Fruit fly (Drosophila melanogaster): ENCODE results near the gene CG8838.

Gene CG8838

DNA sequence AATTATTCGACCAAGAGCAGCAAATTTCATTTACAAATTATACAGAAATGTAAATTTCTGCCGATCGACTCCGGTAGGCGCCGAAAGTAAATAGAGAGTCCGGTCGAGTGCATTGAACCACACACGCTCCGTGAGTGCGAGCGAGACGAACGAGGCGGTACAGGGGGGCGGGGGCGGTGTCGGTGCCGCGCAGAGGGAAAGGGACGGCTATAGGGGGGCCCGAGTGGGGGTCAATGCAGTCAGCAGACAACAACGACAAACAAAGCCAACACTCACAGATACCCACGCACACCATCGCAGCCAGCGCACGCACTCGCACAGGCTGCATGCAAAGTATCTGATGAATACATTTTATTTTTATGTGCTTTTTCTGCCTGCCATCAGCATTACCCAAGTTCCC is 18.0 kb upstream of the CG8838 start:
- TF ChIP-seq Rel (GFP tag; optimal IDR thresholded peaks at IDR 0.05) (no peak), Rel (tag; optimal IDR thresholded peaks at IDR 0.05) (peak; percentile 83), Dfd (GFP tag; optimal IDR thresholded peaks at IDR 0.05) (peak; percentile 53), dl (GFP tag; optimal IDR thresholded peaks at IDR 0.05; ENCODE audit: insufficient read depth in 1 of 2, partially characterized antibody in 2 of 2) (no peak), CrebA (GFP tag; optimal IDR thresholded peaks at IDR 0.05; ENCODE audit: borderline replicate concordance) (no peak), rgr (GFP tag; optimal IDR thresholded peaks at IDR 0.05) (peak; percentile 3), HLH106 (tag; optimal IDR thresholded peaks at IDR 0.05) (peak; percentile 3), Sp1 (GFP tag; optimal IDR thresholded peaks at IDR 0.05) (peak; percentile 9), psq (GFP tag; optimal IDR thresholded peaks at IDR 0.05) (peak; percentile 4)

DNA sequence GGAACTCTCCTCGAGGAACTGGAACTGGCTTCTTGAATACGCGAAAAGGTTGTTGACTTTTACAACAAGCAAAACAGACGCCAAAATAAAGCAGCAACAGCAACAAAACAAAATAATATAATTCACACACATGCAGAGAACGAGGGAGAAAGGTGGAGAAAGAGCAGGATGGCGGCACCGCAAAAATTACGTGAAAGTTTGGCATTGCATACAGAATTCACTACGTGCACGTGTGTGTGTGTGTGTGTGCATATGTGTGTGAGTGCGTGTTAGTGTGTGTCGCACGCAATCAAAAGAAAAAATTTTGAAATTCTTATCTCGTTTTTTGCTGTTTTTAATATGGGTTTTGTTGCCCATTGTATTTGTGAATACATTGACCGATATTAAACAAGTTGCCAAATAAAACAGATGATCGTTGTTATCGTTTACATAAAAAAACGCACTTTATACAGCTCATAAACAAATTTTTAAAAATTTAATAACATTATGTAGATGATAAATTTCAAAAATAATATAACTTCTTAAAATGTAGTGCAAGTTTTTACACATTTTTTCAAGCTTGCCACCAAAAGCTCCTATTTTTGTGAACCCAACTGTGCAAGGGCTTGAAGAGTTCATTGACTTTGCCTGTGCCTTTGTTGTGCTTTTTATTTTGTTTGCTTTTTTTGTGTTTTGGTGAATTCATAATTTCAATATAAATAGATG is 16.1 kb upstream of the CG8838 start:
- TF ChIP-seq Hr78 (GFP tag; optimal IDR thresholded peaks at IDR 0.05) (no peak), Abd-B (GFP tag; optimal IDR thresholded peaks at IDR 0.05) (no peak), CrebA (GFP tag; optimal IDR thresholded peaks at IDR 0.05; ENCODE audit: borderline replicate concordance) (no peak), N (GFP tag; optimal IDR thresholded peaks at IDR 0.05) (peak; percentile 25), HLH106 (tag; optimal IDR thresholded peaks at IDR 0.05) (peak; percentile 81), Hnf4 (GFP tag; optimal IDR thresholded peaks at IDR 0.05) (peak; percentile 77), CG9705 (GFP tag; optimal IDR thresholded peaks at IDR 0.05) (no peak), dl (GFP tag; optimal IDR thresholded peaks at IDR 0.05; ENCODE audit: insufficient read depth in 1 of 2, partially characterized antibody in 2 of 2) (no peak), Dif (GFP tag; optimal IDR thresholded peaks at IDR 0.05; ENCODE audit: partially characterized antibody) (no peak), h (GFP tag; optimal IDR thresholded peaks at IDR 0.05) (peak; percentile 38), Myc (optimal IDR thresholded peaks at IDR 0.05) (no peak), OdsH (GFP tag; optimal IDR thresholded peaks at IDR 0.05) (peak; percentile 85), fru (GFP tag; optimal IDR thresholded peaks at IDR 0.05) (peak; percentile 73), woc (GFP tag; optimal IDR thresholded peaks at IDR 0.05) (peak; percentile 16), CG32264 (GFP tag; optimal IDR thresholded peaks at IDR 0.05) (no peak), usp (GFP tag; optimal IDR thresholded peaks at IDR 0.05) (no peak), Vsx2 (GFP tag; optimal IDR thresholded peaks at IDR 0.05; ENCODE audit: partially characterized antibody) (no peak), sv (GFP tag; optimal IDR thresholded peaks at IDR 0.05) (no peak), tai (GFP tag; optimal IDR thresholded peaks at IDR 0.05) (peak; percentile 54), Dfd (GFP tag; optimal IDR thresholded peaks at IDR 0.05) (peak; percentile 44), Mio (GFP tag; optimal IDR thresholded peaks at IDR 0.05) (no peak), Sp1 (GFP tag; optimal IDR thresholded peaks at IDR 0.05) (peak; percentile 90), br (GFP tag; optimal IDR thresholded peaks at IDR 0.05) (peak; percentile 69), dsf (GFP tag; optimal IDR thresholded peaks at IDR 0.05; ENCODE audit: borderline replicate concordance) (peak; percentile 20), jim (GFP tag; optimal IDR thresholded peaks at IDR 0.05) (no peak), brk (GFP tag; optimal IDR thresholded peaks at IDR 0.05) (peak; percentile 9), ey (GFP tag; optimal IDR thresholded peaks at IDR 0.05) (peak; percentile 3), Rel (GFP tag; optimal IDR thresholded peaks at IDR 0.05) (no peak), Rel (tag; optimal IDR thresholded peaks at IDR 0.05) (peak; percentile 52), Jra (GFP tag; optimal IDR thresholded peaks at IDR 0.05) (peak; percentile 34), GATAd (GFP tag; optimal IDR thresholded peaks at IDR 0.05) (peak; percentile 24), rgr (GFP tag; optimal IDR thresholded peaks at IDR 0.05) (peak; percentile 60), psq (GFP tag; optimal IDR thresholded peaks at IDR 0.05) (peak; percentile 83), Hr83 (GFP tag; optimal IDR thresholded peaks at IDR 0.05; ENCODE audit: poor library complexity, severe bottlenecking) (no peak), lola (GFP tag; optimal IDR thresholded peaks at IDR 0.05) (no peak), dmrt93B (GFP tag; optimal IDR thresholded peaks at IDR 0.05) (peak; percentile 60), pan (optimal IDR thresholded peaks at IDR 0.05) (no peak), sage (GFP tag; optimal IDR thresholded peaks at IDR 0.05) (peak; percentile 52), foxo (GFP tag; optimal IDR thresholded peaks at IDR 0.05) (peak in 1 of 2 experiments; percentile 71)

Measured in whole organism, wandering third instar larva.